Worm (Caenorhabditis elegans) whole organism, L4 larva: ENCODE results near the gene sel-15.
A peak's percentile ranks its signal among the peaks of the same experiment; 100 is the strongest.

Source experiments
- T20F7.1 ChIP-seq: fragments of 200-800 bp; sonication (Bioruptor generic); optimal IDR thresholded peaks from 2 replicates; lab custom pipeline; 2018; ENCODE audit warnings: mild to moderate bottlenecking, missing genetic modification characterization, missing compliant biosample characterization
- ZK337.2 ChIP-seq: fragments of 200-800 bp; sonication (Bioruptor generic); IDR thresholded peaks from 2 replicates; pipeline ENCODE4 v1.3.6; 2022; ENCODE audit warnings: missing genetic modification reagents, missing genetic modification characterization, missing compliant biosample characterization
- ZK546.5 ChIP-seq, 2 experiments: sonication (generic microtip); optimal IDR thresholded peaks; 2 replicates each; lab custom pipeline; 2017; ENCODE audit warnings: missing biosample characterization in 2 of 2, missing genetic modification characterization in 2 of 2
- ceh-82 ChIP-seq: sonication (generic microtip); optimal IDR thresholded peaks from 2 replicates; lab custom pipeline; 2017; ENCODE audit warnings: missing biosample characterization, missing genetic modification characterization
- jun-1 ChIP-seq: fragments of 150-350 bp; optimal IDR thresholded peaks from 2 replicates; lab custom pipeline; 2014; ENCODE audit warnings: missing biosample characterization, missing genetic modification reagents, missing genetic modification characterization
- lin-39 ChIP-seq: fragments of 150-350 bp; optimal IDR thresholded peaks from 2 replicates; lab custom pipeline; 2014; ENCODE audit warnings: missing biosample characterization, missing genetic modification reagents, missing genetic modification characterization
- mep-1 ChIP-seq: fragments of 150-350 bp; sonication (generic microtip); optimal IDR thresholded peaks from 3 replicates; lab custom pipeline; 2014; ENCODE audit warnings: missing biosample characterization, missing genetic modification characterization
- nhr-237 ChIP-seq: sonication (generic microtip); optimal IDR thresholded peaks from 2 replicates; lab custom pipeline; 2017; ENCODE audit warnings: missing biosample characterization, missing genetic modification characterization
- pqm-1 ChIP-seq: sonication (generic microtip); optimal IDR thresholded peaks from 2 replicates; lab custom pipeline; 2017; ENCODE audit warnings: missing biosample characterization, missing genetic modification characterization
- unc-130 ChIP-seq: sonication (generic microtip); optimal IDR thresholded peaks from 2 replicates; lab custom pipeline; 2016; ENCODE audit warnings: missing genetic modification reagents, missing genetic modification characterization, missing compliant biosample characterization
- zip-2 ChIP-seq: fragments of 150-350 bp; optimal IDR thresholded peaks from 2 replicates; lab custom pipeline; 2014; ENCODE audit warnings: missing biosample characterization, missing genetic modification characterization

ce11 chrIII:698814-699213, 2.5 kb upstream of the sel-15 start:
- no peak for TF ChIP-seq nhr-237
- TF ChIP-seq zip-2 (tag; lab: Kevin White, UChicago), result no peak
- TF ChIP-seq lin-39 (tag; lab: Kevin White, UChicago), result no peak
- TF ChIP-seq jun-1 (tag; lab: Kevin White, UChicago), result no peak
- TF ChIP-seq mep-1 (tag; lab: Kevin White, UChicago), result no peak
- no peak for TF ChIP-seq T20F7.1 (GFP tag; lab: Kevin White, UChicago)
- peak; percentile 77 for TF ChIP-seq unc-130 (GFP tag; lab: Kevin White, UChicago)
- TF ChIP-seq ceh-82 (tag; lab: Kevin White, UChicago), result no peak
- TF ChIP-seq pqm-1 (tag; lab: Kevin White, UChicago), result no peak
- TF ChIP-seq ZK337.2, result peak; percentile 65
- TF ChIP-seq ZK546.5 (tag; optimal IDR thresholded peaks at IDR 0.05; lab: Kevin White, UChicago), result no peak
